Worm (Caenorhabditis elegans) whole organism, L4/young adult: ENCODE measurements around the gene T12A2.21.

Experiments used
- W03F9.2 ChIP-seq: fragments of 150-350 bp; optimal IDR thresholded peaks from 2 replicates; lab custom pipeline; 2014; ENCODE audit warnings: missing biosample characterization, missing genetic modification characterization
- him-1 ChIP-seq: sonication (generic microtip); optimal IDR thresholded peaks from 2 replicates; lab custom pipeline; 2016; ENCODE audit warnings: missing genotype, missing genetic modification reagents, missing genetic modification characterization, missing compliant biosample characterization

DNA sequence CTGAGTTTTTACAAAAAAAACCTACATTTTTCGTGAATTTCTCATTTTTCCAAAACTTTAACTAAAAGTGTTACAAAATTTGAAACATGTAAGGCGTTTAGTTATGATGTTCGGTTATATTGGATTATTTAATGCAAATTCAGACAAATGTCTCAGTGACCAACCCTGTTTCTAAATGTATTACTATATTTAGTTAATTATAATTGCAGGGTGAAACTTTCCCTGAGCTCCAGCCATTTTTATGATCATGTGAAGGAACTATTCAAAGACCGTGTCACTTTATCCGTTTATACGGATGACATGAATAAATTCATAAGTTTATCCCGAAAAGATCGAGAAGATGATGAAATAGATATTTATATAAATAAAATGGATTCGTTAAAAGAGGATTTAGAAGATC lies 45.7 kb downstream of the T12A2.21 start, which contains the start of gene C23G10.5:
- TF ChIP-seq him-1 (tag; lab: Kevin White, UChicago) (no peak), W03F9.2 (no peak)
